Worm (Caenorhabditis elegans) whole organism, young adult: ENCODE results near the gene fbxb-16.
"Not testable (repeated sequence)": the region's sequence is repeated elsewhere in the genome, so short reads cannot be mapped to it uniquely, and the experiment has no call there.

ENCODE experiments used
- B0019.2 ChIP-seq: fragments of 200-800 bp; sonication (Bioruptor generic); conservative IDR thresholded peaks from 2 replicates; pipeline ENCODE4 v1.3.6; 2022; ENCODE audit warnings: missing genetic modification reagents, missing genetic modification characterization, missing compliant biosample characterization
- B0336.3 ChIP-seq: fragments of 200-800 bp; sonication (Bioruptor generic); IDR thresholded peaks from 2 replicates; pipeline ENCODE4 v1.3.6; 2022; ENCODE audit warnings: missing genetic modification characterization, missing compliant biosample characterization
- F10E7.11 ChIP-seq: sonication (generic microtip); optimal IDR thresholded peaks from 2 replicates; lab custom pipeline; 2017; ENCODE audit warnings: mild to moderate bottlenecking, missing genetic modification characterization, moderate library complexity, missing compliant biosample characterization
- F22D6.2 ChIP-seq: sonication (generic microtip); optimal IDR thresholded peaks from 2 replicates; lab custom pipeline; 2016; ENCODE audit warnings: mild to moderate bottlenecking, missing genetic modification characterization, missing compliant biosample characterization
- F39B2.1 ChIP-seq: fragments of 200-800 bp; sonication (Bioruptor generic); IDR thresholded peaks from 2 replicates; pipeline ENCODE4 v1.3.6; 2022; ENCODE audit warnings: missing genetic modification reagents, missing genetic modification characterization, missing compliant biosample characterization
- F55B11.4 ChIP-seq: sonication (generic microtip); optimal IDR thresholded peaks from 2 replicates; lab custom pipeline; 2016; ENCODE audit warnings: missing compliant biosample characterization, missing genetic modification characterization, borderline replicate concordance; ENCODE audit not compliant: insufficient read depth
- T26A5.8 ChIP-seq: sonication (generic microtip); optimal IDR thresholded peaks from 2 replicates; lab custom pipeline; 2016; ENCODE audit warnings: missing genetic modification characterization, missing compliant biosample characterization
- Y67H2A.10 ChIP-seq: fragments of 200-800 bp; sonication (Bioruptor generic); conservative IDR thresholded peaks from 2 replicates; pipeline ENCODE4 v1.3.6; 2022; ENCODE audit warnings: missing genetic modification reagents, missing genetic modification characterization, missing compliant biosample characterization
- ama-1 ChIP-seq, 3 experiments: fragments of 150-350 bp in 1 of 3; sonication (generic microtip) in 2 of 3; optimal IDR thresholded peaks; 2 replicates each; lab custom pipeline; 2014 to 2018; ENCODE audit warnings: missing biosample characterization in 2 of 3, missing genetic modification characterization in 2 of 3, missing genetic modification reagents in 2 of 3
- aptf-2 ChIP-seq: fragments of 200-800 bp; sonication (Bioruptor generic); conservative IDR thresholded peaks from 2 replicates; pipeline ENCODE4 v1.3.6; 2022; ENCODE audit warnings: missing genetic modification reagents, missing genetic modification characterization, missing compliant biosample characterization
- aptf-3 ChIP-seq: fragments of 200-800 bp; sonication (Bioruptor generic); IDR thresholded peaks from 2 replicates; pipeline ENCODE4 v1.3.6; 2022; ENCODE audit warnings: missing genetic modification characterization, missing compliant biosample characterization
- cebp-2 ChIP-seq: fragments of 200-800 bp; sonication (Bioruptor generic); IDR thresholded peaks from 2 replicates; pipeline ENCODE4 v1.3.6; 2022; ENCODE audit warnings: missing genetic modification characterization, missing compliant biosample characterization
- ceh-100 ChIP-seq: fragments of 200-800 bp; sonication (Bioruptor generic); IDR thresholded peaks from 2 replicates; pipeline ENCODE4 v1.3.6; 2022; ENCODE audit warnings: missing genetic modification reagents, missing genetic modification characterization, missing compliant biosample characterization
- ceh-58 ChIP-seq: fragments of 200-800 bp; sonication (Bioruptor generic); IDR thresholded peaks from 2 replicates; pipeline ENCODE4 v1.3.6; 2022; ENCODE audit warnings: missing genetic modification characterization, missing compliant biosample characterization
- ceh-91 ChIP-seq: fragments of 200-800 bp; sonication (Bioruptor generic); IDR thresholded peaks from 2 replicates; pipeline ENCODE4 v1.3.6; 2022; ENCODE audit warnings: missing genetic modification reagents, missing genetic modification characterization, missing compliant biosample characterization
- die-1 ChIP-seq: sonication (generic microtip); optimal IDR thresholded peaks from 2 replicates; lab custom pipeline; 2016; ENCODE audit warnings: missing genotype, mild to moderate bottlenecking, missing genetic modification characterization, missing compliant biosample characterization
- dox-1 ChIP-seq: fragments of 200-800 bp; sonication (Bioruptor generic); IDR thresholded peaks from 2 replicates; pipeline ENCODE4 v1.3.6; 2022; ENCODE audit warnings: missing genetic modification reagents, missing genetic modification characterization, missing compliant biosample characterization
- egl-44 ChIP-seq: fragments of 200-800 bp; sonication (Bioruptor generic); IDR thresholded peaks from 2 replicates; pipeline ENCODE4 v1.3.6; 2022; ENCODE audit warnings: missing genetic modification reagents, missing genetic modification characterization, missing compliant biosample characterization
- ekl-4 ChIP-seq: fragments of 200-800 bp; sonication (Bioruptor generic); IDR thresholded peaks from 2 replicates; pipeline ENCODE4 v1.3.6; 2022; ENCODE audit warnings: missing genetic modification reagents, missing genetic modification characterization, missing compliant biosample characterization
- ets-4 ChIP-seq: fragments of 200-800 bp; sonication (Bioruptor generic); optimal IDR thresholded peaks from 2 replicates; lab custom pipeline; 2018; ENCODE audit warnings: mild to moderate bottlenecking, missing genetic modification characterization, missing compliant biosample characterization
- hlh-12 ChIP-seq: sonication (generic microtip); optimal IDR thresholded peaks from 2 replicates; lab custom pipeline; 2016; ENCODE audit warnings: missing genetic modification characterization, missing compliant biosample characterization
- hlh-26 ChIP-seq: fragments of 200-800 bp; sonication (Bioruptor generic); conservative IDR thresholded peaks from 2 replicates; pipeline ENCODE4 v1.3.6; 2022; ENCODE audit warnings: missing genetic modification reagents, missing genetic modification characterization, missing compliant biosample characterization
- lin-26 ChIP-seq: fragments of 200-800 bp; sonication (Bioruptor generic); IDR thresholded peaks from 2 replicates; pipeline ENCODE4 v1.3.6; 2022; ENCODE audit warnings: missing genetic modification reagents, missing genetic modification characterization, missing compliant biosample characterization
- lin-40 ChIP-seq: sonication (generic microtip); optimal IDR thresholded peaks from 2 replicates; lab custom pipeline; 2016; ENCODE audit warnings: missing genetic modification characterization, mild to moderate bottlenecking, missing compliant biosample characterization, missing genotype, missing genetic modification reagents
- lin-54 ChIP-seq: fragments of 200-800 bp; sonication (Bioruptor generic); optimal IDR thresholded peaks from 2 replicates; lab custom pipeline; 2018; ENCODE audit warnings: mild to moderate bottlenecking, missing genetic modification characterization, missing compliant biosample characterization
- lsl-1 ChIP-seq: fragments of 200-800 bp; sonication (Bioruptor generic); optimal IDR thresholded peaks from 2 replicates; lab custom pipeline; 2018; ENCODE audit warnings: mild to moderate bottlenecking, missing genetic modification characterization, moderate library complexity, missing compliant biosample characterization
- madf-10 ChIP-seq: sonication (generic microtip); optimal IDR thresholded peaks from 2 replicates; lab custom pipeline; 2016; ENCODE audit warnings: mild to moderate bottlenecking, missing genetic modification characterization, missing compliant biosample characterization
- madf-3 ChIP-seq: fragments of 200-800 bp; sonication (Bioruptor generic); IDR thresholded peaks from 2 replicates; pipeline ENCODE4 v1.3.6; 2022; ENCODE audit warnings: missing genetic modification reagents, missing genetic modification characterization, missing compliant biosample characterization
- madf-8 ChIP-seq: fragments of 200-800 bp; sonication (Bioruptor generic); conservative IDR thresholded peaks from 2 replicates; pipeline ENCODE4 v1.3.6; 2022; ENCODE audit warnings: missing genetic modification reagents, missing genetic modification characterization, missing compliant biosample characterization
- mel-28 ChIP-seq: sonication (generic microtip); optimal IDR thresholded peaks from 2 replicates; lab custom pipeline; 2016; ENCODE audit warnings: borderline replicate concordance, mild to moderate bottlenecking, missing genetic modification characterization, missing compliant biosample characterization
- mes-4 ChIP-seq: sonication (generic microtip); optimal IDR thresholded peaks from 2 replicates; lab custom pipeline; 2016; ENCODE audit warnings: missing genotype, missing genetic modification characterization, missing compliant biosample characterization
- nfya-1 ChIP-seq: sonication (generic microtip); optimal IDR thresholded peaks from 2 replicates; lab custom pipeline; 2017; ENCODE audit warnings: antibody characterized with exemption, missing compliant biosample characterization, missing genetic modification characterization, borderline replicate concordance; ENCODE audit not compliant: insufficient read depth
- nfya-2 ChIP-seq: fragments of 200-800 bp; sonication (Bioruptor generic); IDR thresholded peaks from 2 replicates; pipeline ENCODE4 v1.3.6; 2022; ENCODE audit warnings: missing genetic modification reagents, missing genetic modification characterization, missing compliant biosample characterization
- nfyb-1 ChIP-seq: fragments of 200-800 bp; sonication (Bioruptor generic); IDR thresholded peaks from 2 replicates; pipeline ENCODE4 v1.3.6; 2022; ENCODE audit warnings: missing genetic modification reagents, missing genetic modification characterization, missing compliant biosample characterization
- nhr-80 ChIP-seq: sonication (generic microtip); optimal IDR thresholded peaks from 2 replicates; lab custom pipeline; 2016; ENCODE audit warnings: missing genetic modification characterization, missing compliant biosample characterization
- nhr-90 ChIP-seq: sonication (generic microtip); optimal IDR thresholded peaks from 2 replicates; lab custom pipeline; 2016; ENCODE audit warnings: missing genotype, mild to moderate bottlenecking, missing genetic modification characterization, missing compliant biosample characterization
- pha-4 ChIP-seq: fragments of 150-350 bp; sonication (generic microtip); optimal IDR thresholded peaks from 2 replicates; lab custom pipeline; 2014; ENCODE audit warnings: missing biosample characterization, missing genetic modification reagents, missing genetic modification characterization
- rec-8 ChIP-seq, 2 experiments: sonication (generic microtip); optimal IDR thresholded peaks; 2 replicates each; lab custom pipeline; 2016; ENCODE audit warnings: mild to moderate bottlenecking in 2 of 2, missing genetic modification characterization in 2 of 2, missing genetic modification reagents in 2 of 2, missing genotype in 2 of 2, missing biosample characterization in 1 of 2, missing compliant biosample characterization in 1 of 2, moderate library complexity in 1 of 2
- snpc-3.4 ChIP-seq: sonication (generic microtip); optimal IDR thresholded peaks from 2 replicates; lab custom pipeline; 2017; ENCODE audit warnings: missing genetic modification characterization, mild to moderate bottlenecking, missing compliant biosample characterization, antibody characterized with exemption, moderate library complexity, missing genotype, missing genetic modification reagents
- tbp1 ChIP-seq: fragments of 200-800 bp; sonication (Bioruptor generic); optimal IDR thresholded peaks from 2 replicates; lab custom pipeline; 2018; ENCODE audit warnings: mild to moderate bottlenecking, missing genetic modification characterization, missing compliant biosample characterization
- tlf-1 ChIP-seq: fragments of 200-800 bp; sonication (Bioruptor generic); optimal IDR thresholded peaks from 2 replicates; lab custom pipeline; 2018; ENCODE audit warnings: mild to moderate bottlenecking, missing genetic modification characterization, missing compliant biosample characterization
- xnd-1 ChIP-seq: sonication (generic microtip); optimal IDR thresholded peaks from 2 replicates; lab custom pipeline; 2016; ENCODE audit warnings: missing genotype, missing genetic modification reagents, missing genetic modification characterization, missing compliant biosample characterization
- zfh-2 ChIP-seq: fragments of 200-800 bp; sonication (Bioruptor generic); conservative IDR thresholded peaks from 2 replicates; pipeline ENCODE4 v1.3.6; 2022; ENCODE audit warnings: missing genetic modification reagents, missing genetic modification characterization, missing compliant biosample characterization
- ztf-26 ChIP-seq: sonication (generic microtip); optimal IDR thresholded peaks from 2 replicates; lab custom pipeline; 2017; ENCODE audit warnings: missing genetic modification characterization, missing compliant biosample characterization

The fbxb-16 gene

ce11 chrII:1660888-1661287 is 9.2 kb upstream of the fbxb-16 start, which contains the start of gene ZC204.13:
Gene ZC204.13, minus strand, starts transcription at chrII:1660988.
- not testable (repeated sequence) for TF ChIP-seq madf-8; lin-54 (GFP tag; lab: Kevin White, UChicago); zfh-2 (GFP tag; lab: Robert Waterston, UW)

DNA sequence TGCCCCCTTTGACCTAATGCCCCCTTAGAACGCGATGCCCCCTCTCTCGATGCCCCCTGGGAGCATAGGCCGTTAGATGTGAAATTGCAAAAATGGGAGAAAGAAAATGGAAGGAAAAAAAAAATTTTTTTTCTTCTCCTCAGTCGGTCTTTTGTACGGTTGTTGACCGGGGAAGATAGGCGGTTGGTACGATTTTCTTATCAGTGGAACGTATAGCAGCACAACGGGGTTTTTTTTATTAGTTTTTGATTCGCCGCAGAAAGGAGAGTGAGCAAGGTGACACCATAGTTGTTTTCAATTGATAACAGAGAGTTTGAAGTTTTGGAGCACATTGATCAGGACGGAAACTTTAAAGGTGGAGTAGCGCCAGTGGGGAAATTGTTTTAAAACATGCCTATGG is 8.0 kb upstream of the fbxb-16 start:
- TF ChIP-seq dox-1 (GFP tag; lab: Robert Waterston, UW) (peak; percentile 67; the same call in 1 of the 2 replicates), nhr-80 (tag; lab: Kevin White, UChicago) (peak; percentile 75)

DNA sequence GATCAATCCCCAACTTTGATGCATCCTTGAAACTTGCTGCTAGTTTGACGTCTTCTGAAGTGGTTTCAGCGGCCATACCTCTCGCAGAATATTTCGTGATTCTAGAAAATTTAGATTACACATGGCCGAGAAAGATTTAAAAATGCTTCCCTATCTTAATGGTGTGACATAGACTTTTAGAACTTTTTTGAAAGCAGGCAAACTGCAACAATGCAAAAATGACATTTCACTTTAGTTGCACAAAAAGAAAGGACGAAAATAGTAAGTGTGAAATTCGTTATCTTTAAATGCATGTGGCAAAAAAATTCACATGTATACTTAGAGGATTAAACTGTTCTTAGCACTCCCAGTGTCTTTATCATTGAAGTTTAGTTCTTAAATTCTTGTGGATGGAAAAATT is 5.5 kb upstream of the fbxb-16 start, which contains the start of gene ZC204.12:
ZC204.12 (minus strand) TSS at position 101 of the 400 bp plus-strand sequence.
- TF ChIP-seq xnd-1 (tag; lab: Kevin White, UChicago) (no peak), aptf-3 (GFP tag; lab: Robert Waterston, UW) (no peak)

- no peak for TF ChIP-seq ets-4 (GFP tag; lab: Kevin White, UChicago)
- TF ChIP-seq F22D6.2 (tag; lab: Kevin White, UChicago): no peak
- no peak for TF ChIP-seq rec-8 (tag; optimal IDR thresholded peaks at IDR 0.05; lab: Kevin White, UChicago)
- TF ChIP-seq ekl-4 (GFP tag; lab: Robert Waterston, UW): no peak
- no peak for TF ChIP-seq aptf-2 (GFP tag; lab: Robert Waterston, UW)
- no peak for TF ChIP-seq egl-44 (GFP tag; lab: Robert Waterston, UW)
- no peak for TF ChIP-seq F39B2.1 (GFP tag; lab: Robert Waterston, UW)
- no peak for TF ChIP-seq hlh-12 (tag; lab: Kevin White, UChicago)
- TF ChIP-seq B0019.2 (GFP tag; lab: Robert Waterston, UW): no peak
- TF ChIP-seq mel-28 (tag; lab: Kevin White, UChicago): no peak
- no peak for TF ChIP-seq ceh-100 (GFP tag; lab: Robert Waterston, UW)
- no peak for TF ChIP-seq tlf-1
- TF ChIP-seq B0336.3 (GFP tag; lab: Robert Waterston, UW): no peak
- TF ChIP-seq nfya-1: no peak
- no peak for TF ChIP-seq nhr-90
- no peak for TF ChIP-seq lsl-1 (GFP tag; lab: Kevin White, UChicago)
- no peak for TF ChIP-seq die-1 (tag; lab: Kevin White, UChicago)
- no peak for TF ChIP-seq lin-26 (GFP tag; lab: Robert Waterston, UW)
- no peak for TF ChIP-seq ceh-58 (GFP tag; lab: Robert Waterston, UW)
- TF ChIP-seq mes-4 (tag; lab: Kevin White, UChicago): no peak
Observed at ce11 chrII:1654917-1655316, 3.2 kb upstream of the fbxb-16 start, which contains the start of gene btb-12. Gene btb-12, plus strand, starts transcription at chrII:1655217.

DNA sequence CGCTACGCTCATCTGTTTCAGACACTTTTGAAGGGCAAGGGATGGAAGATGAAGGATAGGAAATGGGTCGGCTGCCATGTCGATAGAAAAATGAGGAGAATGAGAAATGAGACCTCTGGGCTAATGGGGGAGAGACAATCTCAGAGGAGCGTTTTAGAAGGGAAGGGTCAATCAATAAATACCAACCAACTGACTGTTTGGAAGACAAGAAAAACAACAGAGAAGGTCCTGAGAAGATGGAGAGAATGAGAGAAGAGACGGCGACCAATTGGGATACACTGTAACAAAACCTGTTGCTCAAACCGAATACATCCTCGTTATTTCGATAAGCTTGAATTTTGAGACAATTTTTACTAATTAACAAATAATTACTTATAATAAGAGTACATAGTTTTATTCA is 1.7 kb upstream of the fbxb-16 start, which contains the start of gene fbxb-15:
fbxb-15 (minus strand) TSS at position 101 of the 400 bp plus-strand sequence.
- TF ChIP-seq hlh-26 (GFP tag; lab: Robert Waterston, UW) (no peak), F10E7.11 (no peak), ama-1 (optimal IDR thresholded peaks at IDR 0.05; lab: Kevin White, UChicago) (no peak), ama-1 (GFP tag; optimal IDR thresholded peaks at IDR 0.05; lab: Kevin White, UChicago) (no peak), Y67H2A.10 (no peak), ztf-26 (no peak), lin-40 (tag; lab: Kevin White, UChicago) (no peak), ceh-91 (GFP tag; lab: Robert Waterston, UW) (no peak), tbp1 (GFP tag; lab: Kevin White, UChicago) (no peak), F55B11.4 (no peak), nfyb-1 (GFP tag; lab: Robert Waterston, UW) (no peak), nfya-2 (GFP tag; lab: Robert Waterston, UW) (no peak), pha-4 (no peak), cebp-2 (no peak), T26A5.8 (tag; lab: Kevin White, UChicago) (no peak), madf-10 (no peak), madf-3 (GFP tag; lab: Robert Waterston, UW) (no peak), snpc-3.4 (no peak)
